Worm (Caenorhabditis elegans) whole organism, mixed stage, embryonic: Measurements from ENCODE around the gene R07G3.7.

Experiments
- M03D4.4 ChIP-seq: sonication (generic microtip); optimal IDR thresholded peaks from 2 replicates; lab custom pipeline; 2017; ENCODE audit warnings: mild to moderate bottlenecking, missing genetic modification characterization, missing compliant biosample characterization
- bed-3 ChIP-seq: fragments of 200-800 bp; sonication (Bioruptor generic); optimal IDR thresholded peaks from 3 replicates; lab custom pipeline; 2018; ENCODE audit warnings: mild to moderate bottlenecking, missing genetic modification characterization, moderate library complexity, missing compliant biosample characterization
- blmp-1 ChIP-seq: fragments of 150-350 bp; optimal IDR thresholded peaks from 2 replicates; lab custom pipeline; 2014; ENCODE audit warnings: missing biosample characterization, missing genetic modification characterization
- ceh-39 ChIP-seq: fragments of 150-350 bp; optimal IDR thresholded peaks from 2 replicates; lab custom pipeline; 2014; ENCODE audit warnings: missing biosample characterization, missing genetic modification characterization
- ceh-43 ChIP-seq: fragments of 200-800 bp; sonication (Bioruptor generic); optimal IDR thresholded peaks from 2 replicates; lab custom pipeline; 2018; ENCODE audit warnings: mild to moderate bottlenecking, missing genetic modification characterization, moderate library complexity, missing compliant biosample characterization
- ceh-83 ChIP-seq: fragments of 200-800 bp; sonication (Bioruptor generic); optimal IDR thresholded peaks from 2 replicates; lab custom pipeline; 2018; ENCODE audit warnings: mild to moderate bottlenecking, missing genetic modification characterization, missing compliant biosample characterization
- ces-1 ChIP-seq: fragments of 150-350 bp; optimal IDR thresholded peaks from 2 replicates; lab custom pipeline; 2014; ENCODE audit warnings: missing biosample characterization, missing genetic modification reagents, missing genetic modification characterization
- cnd-1 ChIP-seq: fragments of 200-800 bp; sonication (Bioruptor generic); optimal IDR thresholded peaks from 2 replicates; lab custom pipeline; 2018; ENCODE audit warnings: mild to moderate bottlenecking, missing genetic modification characterization, missing compliant biosample characterization
- drap-1 ChIP-seq: fragments of 200-800 bp; sonication (Bioruptor generic); optimal IDR thresholded peaks from 3 replicates; lab custom pipeline; 2018; ENCODE audit warnings: mild to moderate bottlenecking, missing genetic modification characterization, missing compliant biosample characterization
- elt-1 ChIP-seq: sonication (generic microtip); optimal IDR thresholded peaks from 2 replicates; lab custom pipeline; 2017; ENCODE audit warnings: missing genetic modification characterization, mild to moderate bottlenecking, missing compliant biosample characterization, antibody characterized with exemption, moderate library complexity, borderline replicate concordance; ENCODE audit not compliant: insufficient read depth
- elt-3 ChIP-seq: fragments of 150-350 bp; optimal IDR thresholded peaks from 2 replicates; lab custom pipeline; 2014; ENCODE audit warnings: missing biosample characterization, missing genetic modification characterization
- ham-2 ChIP-seq: fragments of 200-800 bp; sonication (Bioruptor generic); optimal IDR thresholded peaks from 2 replicates; lab custom pipeline; 2018; ENCODE audit warnings: mild to moderate bottlenecking, missing genetic modification characterization, missing compliant biosample characterization
- hlh-1 ChIP-seq: fragments of 150-350 bp; optimal IDR thresholded peaks from 2 replicates; lab custom pipeline; 2014; ENCODE audit warnings: missing biosample characterization, missing genetic modification reagents, missing genetic modification characterization
- lin-13 ChIP-seq: fragments of 150-350 bp; optimal IDR thresholded peaks from 2 replicates; lab custom pipeline; 2014; ENCODE audit warnings: missing biosample characterization, missing genetic modification characterization
- lin-32 ChIP-seq: fragments of 200-800 bp; sonication (Bioruptor generic); optimal IDR thresholded peaks from 2 replicates; lab custom pipeline; 2018; ENCODE audit warnings: mild to moderate bottlenecking, missing genetic modification characterization, missing compliant biosample characterization
- lsy-2 ChIP-seq: fragments of 150-350 bp; optimal IDR thresholded peaks from 2 replicates; lab custom pipeline; 2014; ENCODE audit warnings: missing biosample characterization, missing genetic modification characterization
- mab-5 ChIP-seq: fragments of 150-350 bp; optimal IDR thresholded peaks from 2 replicates; lab custom pipeline; 2014; ENCODE audit warnings: missing biosample characterization, missing genetic modification characterization
- mep-1 ChIP-seq: fragments of 150-350 bp; optimal IDR thresholded peaks from 2 replicates; lab custom pipeline; 2017; ENCODE audit warnings: missing biosample characterization, missing genetic modification reagents, missing genetic modification characterization, inconsistent platforms
- mls-2 ChIP-seq: sonication (generic microtip); optimal IDR thresholded peaks from 2 replicates; lab custom pipeline; 2016; ENCODE audit warnings: mild to moderate bottlenecking, missing genetic modification characterization, moderate library complexity, missing compliant biosample characterization
- nhr-12 ChIP-seq: fragments of 150-350 bp; optimal IDR thresholded peaks from 2 replicates; lab custom pipeline; 2014; ENCODE audit warnings: missing biosample characterization, missing genetic modification characterization
- nhr-2 ChIP-seq: fragments of 150-350 bp; optimal IDR thresholded peaks from 2 replicates; lab custom pipeline; 2014; ENCODE audit warnings: missing biosample characterization, missing genetic modification characterization
- nhr-237 ChIP-seq: fragments of 150-350 bp; optimal IDR thresholded peaks from 2 replicates; lab custom pipeline; 2014; ENCODE audit warnings: missing biosample characterization, missing genetic modification characterization
- nhr-76 ChIP-seq: sonication (generic microtip); optimal IDR thresholded peaks from 2 replicates; lab custom pipeline; 2017; ENCODE audit warnings: missing biosample characterization, missing genetic modification characterization
- sem-2 ChIP-seq: fragments of 200-800 bp; sonication (Bioruptor generic); optimal IDR thresholded peaks from 2 replicates; lab custom pipeline; 2018; ENCODE audit warnings: mild to moderate bottlenecking, missing genetic modification characterization, missing compliant biosample characterization
- snpc-4 ChIP-seq: fragments of 150-350 bp; optimal IDR thresholded peaks from 2 replicates; lab custom pipeline; 2014; ENCODE audit warnings: missing biosample characterization, missing genetic modification characterization
- sptf-1 ChIP-seq: sonication (generic microtip); optimal IDR thresholded peaks from 2 replicates; lab custom pipeline; 2017; ENCODE audit warnings: mild to moderate bottlenecking, missing genetic modification characterization, moderate library complexity, missing compliant biosample characterization
- tbx-8 ChIP-seq: fragments of 200-800 bp; sonication (Bioruptor generic); optimal IDR thresholded peaks from 2 replicates; lab custom pipeline; 2018; ENCODE audit warnings: mild to moderate bottlenecking, missing genetic modification characterization, moderate library complexity, missing compliant biosample characterization
- unc-120 ChIP-seq: sonication (generic microtip); optimal IDR thresholded peaks from 2 replicates; lab custom pipeline; 2017; ENCODE audit warnings: missing genetic modification characterization, missing compliant biosample characterization; ENCODE audit not compliant: poor library complexity, severe bottlenecking
- unc-62 ChIP-seq: fragments of 150-350 bp; optimal IDR thresholded peaks from 2 replicates; lab custom pipeline; 2014; ENCODE audit warnings: missing biosample characterization, missing genetic modification reagents, missing genetic modification characterization
- ztf-11 ChIP-seq: fragments of 150-350 bp; optimal IDR thresholded peaks from 2 replicates; lab custom pipeline; 2014; ENCODE audit warnings: missing biosample characterization, missing genetic modification characterization

The R07G3.7 gene

DNA sequence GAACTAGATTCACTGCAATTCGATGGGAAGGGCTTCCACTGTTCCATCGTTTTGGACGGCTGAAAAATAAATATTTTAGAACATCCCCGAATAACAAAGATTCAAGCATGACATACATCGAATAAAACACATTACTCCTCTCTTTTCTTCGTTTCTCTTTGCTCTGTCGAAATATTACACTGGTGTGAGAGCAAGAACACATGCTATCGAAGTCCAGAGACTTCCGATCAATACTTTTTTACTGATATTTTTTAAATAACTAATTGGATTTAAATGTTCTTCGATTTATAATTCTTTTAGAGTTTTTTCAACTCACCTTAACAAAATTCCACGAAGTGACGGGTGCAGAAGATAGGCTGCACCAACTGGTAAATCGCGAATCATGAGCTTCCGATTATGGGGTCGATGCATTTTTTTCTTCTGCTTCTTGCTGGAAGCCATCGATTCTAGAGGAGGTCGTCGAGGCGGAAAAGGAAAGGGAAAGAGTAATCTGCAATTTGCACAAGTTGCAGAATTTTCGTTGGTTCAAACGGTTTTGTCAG lies at the start of gene R07G3.7, which contains the start of gene oig-4:
Gene R07G3.7 (minus strand): TSS at position 492 of the 542 bp plus-strand sequence.
Gene oig-4 (plus strand): TSS at position 301 of the 542 bp plus-strand sequence.
- TF ChIP-seq ztf-11: no peak
- no peak for TF ChIP-seq sptf-1 (tag; lab: Kevin White, UChicago)
- TF ChIP-seq hlh-1: peak; percentile 29
- TF ChIP-seq lin-32 (GFP tag; lab: Kevin White, UChicago): no peak

DNA sequence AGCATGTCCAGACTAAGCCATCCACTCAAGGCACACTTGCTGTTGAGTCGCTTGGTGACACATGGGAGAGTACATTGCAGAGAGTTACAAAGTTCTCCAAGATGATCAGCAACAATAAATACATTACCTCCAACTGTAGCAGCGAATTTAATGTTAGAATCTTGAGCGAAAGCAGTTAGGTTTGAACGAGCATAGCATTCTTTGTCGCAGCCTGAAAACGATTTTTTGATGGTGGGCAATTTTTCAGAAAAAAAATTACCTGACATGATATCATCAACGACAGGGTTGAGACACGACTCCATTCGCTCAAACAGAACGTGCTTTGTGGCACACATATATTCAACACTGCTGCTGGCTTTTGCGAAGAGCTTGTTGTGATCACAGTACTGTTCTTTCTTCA lies 49.5 kb upstream of the R07G3.7 start:
- no peak for TF ChIP-seq nhr-2 (tag; lab: Kevin White, UChicago)
- TF ChIP-seq ceh-83: no peak
- no peak for TF ChIP-seq bed-3
- no peak for TF ChIP-seq ces-1
- no peak for TF ChIP-seq elt-1 (tag; lab: Kevin White, UChicago)
- TF ChIP-seq nhr-237 (tag; lab: Kevin White, UChicago): no peak
- TF ChIP-seq tbx-8 (GFP tag; lab: Kevin White, UChicago): no peak
- TF ChIP-seq unc-62 (GFP tag; lab: Kevin White, UChicago): no peak
- TF ChIP-seq elt-3 (tag; lab: Kevin White, UChicago): no peak
- no peak for TF ChIP-seq M03D4.4
- TF ChIP-seq lin-13 (tag; lab: Kevin White, UChicago): no peak
- no peak for TF ChIP-seq blmp-1 (tag; lab: Kevin White, UChicago)

DNA sequence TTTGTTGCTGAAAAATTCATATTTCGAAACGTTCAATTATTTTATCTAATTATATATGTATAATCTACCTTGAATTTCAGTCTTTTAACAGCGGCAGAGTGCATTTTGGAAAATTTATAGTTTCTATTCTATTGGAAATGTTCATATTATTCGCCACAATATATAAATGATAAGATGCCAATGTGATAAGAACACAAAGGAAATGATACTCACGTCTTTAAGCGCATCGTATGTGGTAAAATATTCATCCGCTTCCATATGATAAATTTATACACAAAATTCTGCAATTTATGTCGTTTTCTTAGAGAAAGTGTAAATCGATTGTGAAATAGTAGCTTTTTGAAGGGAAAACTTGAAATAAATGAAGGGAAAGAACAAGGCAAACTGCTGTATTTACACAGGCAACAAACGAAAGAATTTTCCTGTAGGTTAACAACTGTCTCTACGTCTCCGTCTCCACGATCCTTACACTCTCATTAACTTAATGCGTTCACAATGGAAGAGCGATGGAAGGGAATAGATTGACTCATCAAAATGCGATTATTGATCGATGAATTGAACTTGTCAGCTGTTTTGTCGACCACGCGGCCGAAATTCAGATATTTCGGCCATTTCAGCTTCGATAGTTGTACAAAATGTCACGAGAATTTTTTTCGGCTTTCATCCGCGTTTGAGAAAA lies 48.6 kb upstream of the R07G3.7 start, which contains the start of gene alfa-1:
Gene alfa-1 (minus strand): TSS at position 515 of the 679 bp plus-strand sequence.
- TF ChIP-seq unc-120 (tag; lab: Kevin White, UChicago) (no peak), hlh-1 (peak; percentile 69), unc-62 (GFP tag; lab: Kevin White, UChicago) (peak; percentile 3), lsy-2 (tag; lab: Kevin White, UChicago) (peak; percentile 6), lin-13 (tag; lab: Kevin White, UChicago) (no peak), ceh-39 (no peak)
- TF ChIP-seq, all 35 proteins: peak for 3

DNA sequence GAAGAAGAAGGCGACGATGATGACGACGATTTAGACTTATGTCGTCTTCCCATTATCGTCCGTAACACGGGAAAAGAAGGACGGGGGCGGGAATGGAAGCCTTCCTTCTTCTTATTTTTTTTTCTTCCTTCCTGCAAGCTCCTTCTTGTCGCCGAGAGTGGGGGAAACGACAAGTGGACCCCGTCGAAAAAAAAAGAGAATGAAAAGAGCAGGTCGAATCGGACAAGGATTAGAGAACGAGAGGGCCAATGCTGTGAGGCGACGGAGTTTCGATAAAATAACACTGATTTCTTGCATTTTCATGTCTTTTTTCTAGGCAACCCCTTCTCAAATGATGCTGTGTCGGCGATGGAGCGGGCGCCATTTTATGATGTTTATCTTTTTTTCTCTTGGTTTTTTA lies 37.6 kb upstream of the R07G3.7 start, which contains the start of gene pde-4:
Gene pde-4 (minus strand): TSS at position 76 of the 400 bp plus-strand sequence.
- TF ChIP-seq elt-3 (tag; lab: Kevin White, UChicago): no peak
- no peak for TF ChIP-seq mab-5 (tag; lab: Kevin White, UChicago)
- no peak for TF ChIP-seq ztf-11
- no peak for TF ChIP-seq mep-1 (tag; lab: Kevin White, UChicago)
- TF ChIP-seq nhr-76 (tag; lab: Kevin White, UChicago): no peak
- no peak for TF ChIP-seq snpc-4 (tag; lab: Kevin White, UChicago)
- TF ChIP-seq ham-2: no peak
- no peak for TF ChIP-seq elt-1 (tag; lab: Kevin White, UChicago)
- TF ChIP-seq nhr-12: no peak
- no peak for TF ChIP-seq ceh-39
- no peak for TF ChIP-seq drap-1
- no peak for TF ChIP-seq cnd-1 (tag; lab: Kevin White, UChicago)
- no peak for TF ChIP-seq lin-13 (tag; lab: Kevin White, UChicago)
- no peak for TF ChIP-seq sem-2
- no peak for TF ChIP-seq ceh-43
- TF ChIP-seq mls-2 (tag; lab: Kevin White, UChicago): no peak
- TF ChIP-seq ceh-83: no peak
- TF ChIP-seq sptf-1 (tag; lab: Kevin White, UChicago): no peak
- TF ChIP-seq unc-120 (tag; lab: Kevin White, UChicago): no peak
- TF ChIP-seq lsy-2 (tag; lab: Kevin White, UChicago): no peak

DNA sequence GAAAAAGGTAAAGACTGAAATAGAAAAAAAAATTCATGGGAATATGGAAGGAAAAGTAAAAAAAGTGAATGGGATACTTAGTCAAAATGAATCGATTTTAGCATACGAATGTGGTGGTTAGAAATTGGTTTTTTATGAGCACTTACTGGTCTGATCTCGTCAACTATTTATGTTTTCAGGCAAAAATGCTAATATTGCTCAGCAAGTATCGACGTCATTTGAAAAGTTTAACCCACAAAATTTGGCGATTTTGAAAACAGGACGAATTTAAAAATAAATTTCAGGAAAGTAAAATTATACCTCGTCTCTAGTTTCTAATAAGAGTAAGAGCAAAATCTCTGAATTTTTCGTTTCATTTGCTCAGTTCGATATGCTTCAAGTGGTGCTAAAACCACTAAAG lies 29.7 kb upstream of the R07G3.7 start:
- no peak for TF ChIP-seq elt-1 (tag; lab: Kevin White, UChicago)
- no peak for TF ChIP-seq nhr-12
